Fruit fly (Drosophila melanogaster): ENCODE results near the gene Amun.

The Amun gene

DNA sequence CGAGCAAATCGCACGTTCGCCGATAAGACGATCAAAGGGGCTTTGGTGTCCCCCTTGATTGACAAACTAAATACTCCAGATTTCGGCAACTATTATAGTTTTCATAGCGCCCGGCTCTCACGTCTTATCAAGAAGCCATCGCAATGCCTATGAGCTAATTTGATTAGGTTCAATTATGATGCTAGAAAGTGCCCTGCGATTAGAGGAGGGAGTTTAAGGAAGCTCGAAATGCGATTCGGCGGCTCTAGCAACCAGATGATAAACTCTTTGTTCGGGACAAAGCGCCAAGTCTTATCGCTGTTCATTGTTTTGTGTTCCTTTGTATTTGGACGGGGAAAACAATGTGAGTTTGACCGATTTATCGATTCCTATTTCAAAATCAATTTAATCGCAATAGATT is 2.5 kb upstream of the Amun start:
- no peak for TF ChIP-seq h (GFP tag; optimal IDR thresholded peaks at IDR 0.05)
- no peak for TF ChIP-seq Vsx2 (GFP tag; optimal IDR thresholded peaks at IDR 0.05; ENCODE audit: partially characterized antibody)
- TF ChIP-seq usp (GFP tag; optimal IDR thresholded peaks at IDR 0.05), result no peak
- no peak for TF ChIP-seq HLH106 (tag; optimal IDR thresholded peaks at IDR 0.05)
- no peak for TF ChIP-seq Hnf4 (GFP tag; optimal IDR thresholded peaks at IDR 0.05)
- no peak for TF ChIP-seq OdsH (GFP tag; optimal IDR thresholded peaks at IDR 0.05)
- TF ChIP-seq Rel (GFP tag; optimal IDR thresholded peaks at IDR 0.05), result no peak
- TF ChIP-seq Rel (tag; optimal IDR thresholded peaks at IDR 0.05), result peak; percentile 20
- no peak for TF ChIP-seq ey (GFP tag; optimal IDR thresholded peaks at IDR 0.05)

DNA sequence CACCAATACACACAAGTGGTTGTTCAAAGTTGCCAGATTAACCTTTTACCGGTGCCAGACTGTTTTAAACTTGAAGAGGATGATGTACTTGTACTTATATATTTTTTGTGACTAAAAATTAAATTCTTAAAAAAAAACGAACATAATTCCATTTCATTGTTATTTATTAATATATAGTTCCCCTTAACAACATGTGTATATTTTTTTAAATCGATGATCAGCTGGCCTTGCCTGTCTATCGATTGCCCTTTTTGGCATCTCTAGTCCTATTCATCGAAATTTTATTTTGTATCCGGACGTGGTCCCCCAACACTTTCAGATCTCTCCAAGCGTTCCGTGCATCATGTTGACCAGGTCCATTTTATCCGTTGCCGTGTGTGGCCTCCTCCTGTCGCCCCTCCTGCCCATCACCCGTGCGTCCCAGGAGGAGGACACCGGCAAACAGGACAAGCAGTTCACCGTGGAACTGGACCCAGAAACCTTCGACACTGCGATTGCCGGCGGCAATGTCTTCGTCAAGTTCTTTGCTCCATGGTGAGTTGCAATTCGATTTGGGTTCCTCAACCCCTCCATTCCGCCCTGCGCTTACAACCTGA is 1.5 kb upstream of the Amun start, which contains the start of gene prtp:
TSS of gene prtp (plus strand) at position 26 of the 596 bp plus-strand sequence.
- peak; percentile 16 for TF ChIP-seq sage (GFP tag; optimal IDR thresholded peaks at IDR 0.05)
- no peak for TF ChIP-seq Dfd (GFP tag; optimal IDR thresholded peaks at IDR 0.05)
- TF ChIP-seq Mio (GFP tag; optimal IDR thresholded peaks at IDR 0.05), result no peak
- TF ChIP-seq GATAd (GFP tag; optimal IDR thresholded peaks at IDR 0.05), result no peak
- TF ChIP-seq lola (GFP tag; optimal IDR thresholded peaks at IDR 0.05), result no peak
- no peak for TF ChIP-seq usp (GFP tag; optimal IDR thresholded peaks at IDR 0.05)
- peak; percentile 78 for TF ChIP-seq brk (GFP tag; optimal IDR thresholded peaks at IDR 0.05)
- no peak for TF ChIP-seq pan (optimal IDR thresholded peaks at IDR 0.05)
- peak; percentile 31 for TF ChIP-seq fru (GFP tag; optimal IDR thresholded peaks at IDR 0.05)
- no peak for TF ChIP-seq ey (GFP tag; optimal IDR thresholded peaks at IDR 0.05)
- TF ChIP-seq Hnf4 (GFP tag; optimal IDR thresholded peaks at IDR 0.05), result peak; percentile 44
- no peak for TF ChIP-seq br (GFP tag; optimal IDR thresholded peaks at IDR 0.05)
- peak; percentile 50 for TF ChIP-seq h (GFP tag; optimal IDR thresholded peaks at IDR 0.05)
- TF ChIP-seq jim (GFP tag; optimal IDR thresholded peaks at IDR 0.05), result no peak
- no peak for TF ChIP-seq CG32264 (GFP tag; optimal IDR thresholded peaks at IDR 0.05)
- TF ChIP-seq CrebA (GFP tag; optimal IDR thresholded peaks at IDR 0.05; ENCODE audit: borderline replicate concordance), result no peak
- TF ChIP-seq OdsH (GFP tag; optimal IDR thresholded peaks at IDR 0.05), result peak; percentile 27
- no peak for TF ChIP-seq N (GFP tag; optimal IDR thresholded peaks at IDR 0.05)
- TF ChIP-seq sv (GFP tag; optimal IDR thresholded peaks at IDR 0.05), result no peak
- TF ChIP-seq Hr78 (GFP tag; optimal IDR thresholded peaks at IDR 0.05), result no peak
- peak; percentile 49 for TF ChIP-seq rgr (GFP tag; optimal IDR thresholded peaks at IDR 0.05)
- peak; percentile 27 for TF ChIP-seq Myc (optimal IDR thresholded peaks at IDR 0.05)
- no peak for TF ChIP-seq dmrt93B (GFP tag; optimal IDR thresholded peaks at IDR 0.05)
- TF ChIP-seq CG9705 (GFP tag; optimal IDR thresholded peaks at IDR 0.05), result no peak
- TF ChIP-seq dl (GFP tag; optimal IDR thresholded peaks at IDR 0.05; ENCODE audit: insufficient read depth in 1 of 2, partially characterized antibody in 2 of 2), result no peak
- no peak for TF ChIP-seq Hr83 (GFP tag; optimal IDR thresholded peaks at IDR 0.05; ENCODE audit: poor library complexity, severe bottlenecking)
- peak; percentile 16 for TF ChIP-seq Dif (GFP tag; optimal IDR thresholded peaks at IDR 0.05; ENCODE audit: partially characterized antibody)
- TF ChIP-seq Rel (GFP tag; optimal IDR thresholded peaks at IDR 0.05), result no peak
- TF ChIP-seq Rel (tag; optimal IDR thresholded peaks at IDR 0.05), result no peak
- TF ChIP-seq dsf (GFP tag; optimal IDR thresholded peaks at IDR 0.05; ENCODE audit: borderline replicate concordance), result no peak
- TF ChIP-seq foxo (GFP tag; optimal IDR thresholded peaks at IDR 0.05), result no peak

dm6 chrX:11715937-11716730 is 769 bp upstream of the Amun start:
- TF ChIP-seq fru (GFP tag; optimal IDR thresholded peaks at IDR 0.05) (peak; percentile 82), Dfd (GFP tag; optimal IDR thresholded peaks at IDR 0.05) (no peak), psq (GFP tag; optimal IDR thresholded peaks at IDR 0.05) (peak; percentile 98), Sp1 (GFP tag; optimal IDR thresholded peaks at IDR 0.05) (peak; percentile 88), ey (GFP tag; optimal IDR thresholded peaks at IDR 0.05) (peak; percentile 84), Myc (optimal IDR thresholded peaks at IDR 0.05) (no peak), GATAd (GFP tag; optimal IDR thresholded peaks at IDR 0.05) (no peak), dsf (GFP tag; optimal IDR thresholded peaks at IDR 0.05; ENCODE audit: borderline replicate concordance) (peak; percentile 54), Abd-B (GFP tag; optimal IDR thresholded peaks at IDR 0.05) (no peak), N (GFP tag; optimal IDR thresholded peaks at IDR 0.05) (no peak), sv (GFP tag; optimal IDR thresholded peaks at IDR 0.05) (peak; percentile 77), OdsH (GFP tag; optimal IDR thresholded peaks at IDR 0.05) (peak; percentile 80), tai (GFP tag; optimal IDR thresholded peaks at IDR 0.05) (peak; percentile 81), usp (GFP tag; optimal IDR thresholded peaks at IDR 0.05) (no peak), CG32264 (GFP tag; optimal IDR thresholded peaks at IDR 0.05) (peak; percentile 78), foxo (GFP tag; optimal IDR thresholded peaks at IDR 0.05) (peak; percentile 48 to 89), CrebA (GFP tag; optimal IDR thresholded peaks at IDR 0.05; ENCODE audit: borderline replicate concordance) (no peak), br (GFP tag; optimal IDR thresholded peaks at IDR 0.05) (peak; percentile 89), Hr83 (GFP tag; optimal IDR thresholded peaks at IDR 0.05; ENCODE audit: poor library complexity, severe bottlenecking) (peak; percentile 83), Dif (GFP tag; optimal IDR thresholded peaks at IDR 0.05; ENCODE audit: partially characterized antibody) (no peak), pan (optimal IDR thresholded peaks at IDR 0.05) (no peak), CG9705 (GFP tag; optimal IDR thresholded peaks at IDR 0.05) (peak; percentile 66), dl (GFP tag; optimal IDR thresholded peaks at IDR 0.05; ENCODE audit: insufficient read depth in 1 of 2, partially characterized antibody in 2 of 2) (no peak), sage (GFP tag; optimal IDR thresholded peaks at IDR 0.05) (peak; percentile 87), jim (GFP tag; optimal IDR thresholded peaks at IDR 0.05) (no peak), h (GFP tag; optimal IDR thresholded peaks at IDR 0.05) (peak; percentile 90), rgr (GFP tag; optimal IDR thresholded peaks at IDR 0.05) (peak; percentile 88), brk (GFP tag; optimal IDR thresholded peaks at IDR 0.05) (peak; percentile 29), Jra (GFP tag; optimal IDR thresholded peaks at IDR 0.05) (no peak), lola (GFP tag; optimal IDR thresholded peaks at IDR 0.05) (no peak), HLH106 (tag; optimal IDR thresholded peaks at IDR 0.05) (peak; percentile 91), Hr78 (GFP tag; optimal IDR thresholded peaks at IDR 0.05) (no peak), Rel (GFP tag; optimal IDR thresholded peaks at IDR 0.05) (peak; percentile 84), Rel (tag; optimal IDR thresholded peaks at IDR 0.05) (peak; percentile 52), Mio (GFP tag; optimal IDR thresholded peaks at IDR 0.05) (no peak)

Data from whole organism, wandering third instar larva.